Worm (Caenorhabditis elegans) whole organism, young adult: Measurements from ENCODE around the gene T24D5.2.

Experiments
- B0261.1 ChIP-seq: sonication (generic microtip); optimal IDR thresholded peaks from 2 replicates; lab custom pipeline; 2016; ENCODE audit warnings: mild to moderate bottlenecking, missing genetic modification characterization, moderate library complexity, missing compliant biosample characterization
- B0336.3 ChIP-seq: fragments of 200-800 bp; sonication (Bioruptor generic); IDR thresholded peaks from 2 replicates; pipeline ENCODE4 v1.3.6; 2022; ENCODE audit warnings: missing genetic modification characterization, missing compliant biosample characterization
- C06A6.2 ChIP-seq: fragments of 200-800 bp; sonication (Bioruptor generic); conservative IDR thresholded peaks from 2 replicates; pipeline ENCODE4 v1.3.6; 2022; ENCODE audit warnings: missing genetic modification characterization, missing compliant biosample characterization
- F10E7.11 ChIP-seq: sonication (generic microtip); optimal IDR thresholded peaks from 2 replicates; lab custom pipeline; 2017; ENCODE audit warnings: mild to moderate bottlenecking, missing genetic modification characterization, moderate library complexity, missing compliant biosample characterization
- F55B11.4 ChIP-seq: sonication (generic microtip); optimal IDR thresholded peaks from 2 replicates; lab custom pipeline; 2016; ENCODE audit warnings: missing compliant biosample characterization, missing genetic modification characterization, borderline replicate concordance; ENCODE audit not compliant: insufficient read depth
- K12H6.12 ChIP-seq: fragments of 200-800 bp; sonication (Bioruptor generic); optimal IDR thresholded peaks from 2 replicates; lab custom pipeline; 2018; ENCODE audit warnings: mild to moderate bottlenecking, missing genetic modification characterization, missing compliant biosample characterization
- T07F8.4 ChIP-seq: sonication (generic microtip); optimal IDR thresholded peaks from 2 replicates; lab custom pipeline; 2016; ENCODE audit warnings: mild to moderate bottlenecking, missing genetic modification characterization, moderate library complexity, missing compliant biosample characterization
- Y53G8AR.9 ChIP-seq: fragments of 200-800 bp; sonication (Bioruptor generic); conservative IDR thresholded peaks from 2 replicates; pipeline ENCODE4 v1.3.6; 2022; ENCODE audit warnings: missing genetic modification reagents, missing genetic modification characterization, missing compliant biosample characterization
- Y56A3A.18 ChIP-seq: fragments of 200-800 bp; sonication (Bioruptor generic); IDR thresholded peaks from 2 replicates; pipeline ENCODE4 v1.3.6; 2022; ENCODE audit warnings: missing genetic modification reagents, missing genetic modification characterization, missing compliant biosample characterization
- Y79H2A.3 ChIP-seq: fragments of 200-800 bp; sonication (Bioruptor generic); conservative IDR thresholded peaks from 2 replicates; pipeline ENCODE4 v1.3.6; 2022; ENCODE audit warnings: missing genetic modification reagents, missing genetic modification characterization, missing compliant biosample characterization
- Y95B8A.8 ChIP-seq: fragments of 200-800 bp; sonication (Bioruptor generic); IDR thresholded peaks from 2 replicates; pipeline ENCODE4 v1.3.6; 2022; ENCODE audit warnings: missing genetic modification reagents, missing genetic modification characterization, missing compliant biosample characterization
- ZK185.1 ChIP-seq: sonication (generic microtip); optimal IDR thresholded peaks from 2 replicates; lab custom pipeline; 2016; ENCODE audit warnings: mild to moderate bottlenecking, missing genetic modification characterization, missing compliant biosample characterization; ENCODE audit not compliant: poor library complexity, severe bottlenecking
- akir-1 ChIP-seq: fragments of 200-800 bp; sonication (Bioruptor generic); optimal IDR thresholded peaks from 2 replicates; lab custom pipeline; 2018; ENCODE audit warnings: mild to moderate bottlenecking, missing genetic modification characterization, moderate library complexity, missing compliant biosample characterization
- ama-1 ChIP-seq, 3 experiments: fragments of 150-350 bp in 1 of 3; sonication (generic microtip) in 2 of 3; optimal IDR thresholded peaks; 2 replicates each; lab custom pipeline; 2014 to 2018; ENCODE audit warnings: missing biosample characterization in 2 of 3, missing genetic modification characterization in 2 of 3, missing genetic modification reagents in 2 of 3
- aptf-2 ChIP-seq: fragments of 200-800 bp; sonication (Bioruptor generic); conservative IDR thresholded peaks from 2 replicates; pipeline ENCODE4 v1.3.6; 2022; ENCODE audit warnings: missing genetic modification reagents, missing genetic modification characterization, missing compliant biosample characterization
- atf-7 ChIP-seq: sonication (generic microtip); optimal IDR thresholded peaks from 2 replicates; lab custom pipeline; 2017; ENCODE audit warnings: mild to moderate bottlenecking, missing genetic modification characterization, missing compliant biosample characterization
- attf-5 ChIP-seq: fragments of 200-800 bp; sonication (Bioruptor generic); optimal IDR thresholded peaks from 2 replicates; lab custom pipeline; 2018; ENCODE audit warnings: mild to moderate bottlenecking, missing genetic modification characterization, missing compliant biosample characterization
- attf-6 ChIP-seq: fragments of 200-800 bp; sonication (Bioruptor generic); IDR thresholded peaks from 2 replicates; pipeline ENCODE4 v1.3.6; 2022; ENCODE audit warnings: missing genetic modification reagents, missing genetic modification characterization, missing compliant biosample characterization
- bed-2 ChIP-seq: fragments of 200-800 bp; sonication (Bioruptor generic); IDR thresholded peaks from 2 replicates; pipeline ENCODE4 v1.3.6; 2022; ENCODE audit warnings: missing genetic modification reagents, missing genetic modification characterization, missing compliant biosample characterization
- cebp-2 ChIP-seq: fragments of 200-800 bp; sonication (Bioruptor generic); IDR thresholded peaks from 2 replicates; pipeline ENCODE4 v1.3.6; 2022; ENCODE audit warnings: missing genetic modification characterization, missing compliant biosample characterization
- ceh-100 ChIP-seq: fragments of 200-800 bp; sonication (Bioruptor generic); IDR thresholded peaks from 2 replicates; pipeline ENCODE4 v1.3.6; 2022; ENCODE audit warnings: missing genetic modification reagents, missing genetic modification characterization, missing compliant biosample characterization
- ceh-40 ChIP-seq: fragments of 200-800 bp; sonication (Bioruptor generic); IDR thresholded peaks from 2 replicates; pipeline ENCODE4 v1.3.6; 2022; ENCODE audit warnings: missing genetic modification characterization, missing compliant biosample characterization
- chd-7 ChIP-seq: sonication (generic microtip); optimal IDR thresholded peaks from 2 replicates; lab custom pipeline; 2016; ENCODE audit warnings: mild to moderate bottlenecking, missing genetic modification characterization, moderate library complexity, missing compliant biosample characterization
- die-1 ChIP-seq: sonication (generic microtip); optimal IDR thresholded peaks from 2 replicates; lab custom pipeline; 2016; ENCODE audit warnings: missing genotype, mild to moderate bottlenecking, missing genetic modification characterization, missing compliant biosample characterization
- egl-18 ChIP-seq: fragments of 200-800 bp; sonication (Bioruptor generic); IDR thresholded peaks from 2 replicates; pipeline ENCODE4 v1.3.6; 2022; ENCODE audit warnings: missing genetic modification reagents, missing genetic modification characterization, missing compliant biosample characterization
- egl-44 ChIP-seq: fragments of 200-800 bp; sonication (Bioruptor generic); IDR thresholded peaks from 2 replicates; pipeline ENCODE4 v1.3.6; 2022; ENCODE audit warnings: missing genetic modification reagents, missing genetic modification characterization, missing compliant biosample characterization
- egrh-3 ChIP-seq: fragments of 200-800 bp; sonication (Bioruptor generic); IDR thresholded peaks from 2 replicates; pipeline ENCODE4 v1.3.6; 2022; ENCODE audit warnings: missing genetic modification reagents, missing genetic modification characterization, missing compliant biosample characterization
- ekl-4 ChIP-seq: fragments of 200-800 bp; sonication (Bioruptor generic); IDR thresholded peaks from 2 replicates; pipeline ENCODE4 v1.3.6; 2022; ENCODE audit warnings: missing genetic modification reagents, missing genetic modification characterization, missing compliant biosample characterization
- gei-17 ChIP-seq: fragments of 200-800 bp; sonication (Bioruptor generic); optimal IDR thresholded peaks from 2 replicates; lab custom pipeline; 2018; ENCODE audit warnings: mild to moderate bottlenecking, missing genetic modification characterization, missing compliant biosample characterization
- hlh-12 ChIP-seq: sonication (generic microtip); optimal IDR thresholded peaks from 2 replicates; lab custom pipeline; 2016; ENCODE audit warnings: missing genetic modification characterization, missing compliant biosample characterization
- hrde-1 ChIP-seq: sonication (generic microtip); optimal IDR thresholded peaks from 2 replicates; lab custom pipeline; 2016; ENCODE audit warnings: missing genetic modification characterization, mild to moderate bottlenecking, missing compliant biosample characterization, moderate library complexity, missing genotype, missing genetic modification reagents, borderline replicate concordance
- let-526 ChIP-seq: fragments of 200-800 bp; sonication (Bioruptor generic); IDR thresholded peaks from 2 replicates; pipeline ENCODE4 v1.3.6; 2022; ENCODE audit warnings: missing genetic modification reagents, missing genetic modification characterization, missing compliant biosample characterization
- lin-40 ChIP-seq: sonication (generic microtip); optimal IDR thresholded peaks from 2 replicates; lab custom pipeline; 2016; ENCODE audit warnings: missing genetic modification characterization, mild to moderate bottlenecking, missing compliant biosample characterization, missing genotype, missing genetic modification reagents
- lin-54 ChIP-seq: fragments of 200-800 bp; sonication (Bioruptor generic); optimal IDR thresholded peaks from 2 replicates; lab custom pipeline; 2018; ENCODE audit warnings: mild to moderate bottlenecking, missing genetic modification characterization, missing compliant biosample characterization
- lir-1 ChIP-seq: fragments of 200-800 bp; sonication (Bioruptor generic); conservative IDR thresholded peaks from 2 replicates; pipeline ENCODE4 v1.3.6; 2022; ENCODE audit warnings: missing genetic modification reagents, missing genetic modification characterization, missing compliant biosample characterization
- madf-10 ChIP-seq: sonication (generic microtip); optimal IDR thresholded peaks from 2 replicates; lab custom pipeline; 2016; ENCODE audit warnings: mild to moderate bottlenecking, missing genetic modification characterization, missing compliant biosample characterization
- mcd-1 ChIP-seq: fragments of 200-800 bp; sonication (Bioruptor generic); IDR thresholded peaks from 2 replicates; pipeline ENCODE4 v1.3.6; 2022; ENCODE audit warnings: missing genetic modification reagents, missing genetic modification characterization, missing compliant biosample characterization
- nhr-27 ChIP-seq: fragments of 200-800 bp; sonication (Bioruptor generic); optimal IDR thresholded peaks from 2 replicates; lab custom pipeline; 2018; ENCODE audit warnings: mild to moderate bottlenecking, missing genetic modification characterization, moderate library complexity, missing compliant biosample characterization
- nhr-80 ChIP-seq: sonication (generic microtip); optimal IDR thresholded peaks from 2 replicates; lab custom pipeline; 2016; ENCODE audit warnings: missing genetic modification characterization, missing compliant biosample characterization
- nhr-90 ChIP-seq: sonication (generic microtip); optimal IDR thresholded peaks from 2 replicates; lab custom pipeline; 2016; ENCODE audit warnings: missing genotype, mild to moderate bottlenecking, missing genetic modification characterization, missing compliant biosample characterization
- repo-1 ChIP-seq: sonication (generic microtip); optimal IDR thresholded peaks from 2 replicates; lab custom pipeline; 2017; ENCODE audit warnings: mild to moderate bottlenecking, missing genetic modification characterization, missing compliant biosample characterization
- sea-2 ChIP-seq: fragments of 200-800 bp; sonication (Bioruptor generic); IDR thresholded peaks from 2 replicates; pipeline ENCODE4 v1.3.6; 2022; ENCODE audit warnings: missing genetic modification characterization, missing compliant biosample characterization
- sptf-2 ChIP-seq: fragments of 200-800 bp; sonication (Bioruptor generic); optimal IDR thresholded peaks from 2 replicates; lab custom pipeline; 2018; ENCODE audit warnings: mild to moderate bottlenecking, missing genetic modification characterization, missing compliant biosample characterization
- tbp1 ChIP-seq: fragments of 200-800 bp; sonication (Bioruptor generic); optimal IDR thresholded peaks from 2 replicates; lab custom pipeline; 2018; ENCODE audit warnings: mild to moderate bottlenecking, missing genetic modification characterization, missing compliant biosample characterization
- unc-130 ChIP-seq: sonication (generic microtip); optimal IDR thresholded peaks from 2 replicates; lab custom pipeline; 2016; ENCODE audit warnings: missing genetic modification reagents, missing genetic modification characterization, missing compliant biosample characterization
- zfh-2 ChIP-seq: fragments of 200-800 bp; sonication (Bioruptor generic); conservative IDR thresholded peaks from 2 replicates; pipeline ENCODE4 v1.3.6; 2022; ENCODE audit warnings: missing genetic modification reagents, missing genetic modification characterization, missing compliant biosample characterization
- ztf-26 ChIP-seq: sonication (generic microtip); optimal IDR thresholded peaks from 2 replicates; lab custom pipeline; 2017; ENCODE audit warnings: missing genetic modification characterization, missing compliant biosample characterization
- ztf-28 ChIP-seq: fragments of 200-800 bp; sonication (Bioruptor generic); IDR thresholded peaks from 2 replicates; pipeline ENCODE4 v1.3.6; 2022; ENCODE audit warnings: missing genetic modification reagents, missing genetic modification characterization, missing compliant biosample characterization
- ztf-6 ChIP-seq: fragments of 200-800 bp; sonication (Bioruptor generic); IDR thresholded peaks from 2 replicates; pipeline ENCODE4 v1.3.6; 2022; ENCODE audit warnings: missing genetic modification reagents, missing genetic modification characterization, missing compliant biosample characterization

The T24D5.2 gene

ce11 chrX:12630556-12630955 lies 44.3 kb upstream of the T24D5.2 start:
- TF ChIP-seq bed-2 (GFP tag; lab: Robert Waterston, UW) = no peak
- TF ChIP-seq die-1 (tag; lab: Kevin White, UChicago) = no peak
- TF ChIP-seq lin-40 = peak; percentile 36
- peak; percentile 28 for TF ChIP-seq nhr-90
- no peak for TF ChIP-seq T07F8.4
- TF ChIP-seq cebp-2 (GFP tag; lab: Robert Waterston, UW) = no peak
- TF ChIP-seq gei-17 (GFP tag; lab: Kevin White, UChicago) = no peak
- TF ChIP-seq attf-5 = no peak
- TF ChIP-seq F10E7.11 (tag; lab: Kevin White, UChicago) = no peak
- no peak for TF ChIP-seq F55B11.4 (tag; lab: Kevin White, UChicago)
- no peak for TF ChIP-seq egl-18
- TF ChIP-seq sea-2 (GFP tag; lab: Robert Waterston, UW) = no peak
- no peak for TF ChIP-seq attf-6 (GFP tag; lab: Robert Waterston, UW)
- 0 out of 2 replicates have a peak, but pooled peaks have one; percentile 40 for TF ChIP-seq mcd-1 (GFP tag; lab: Robert Waterston, UW)
- no peak for TF ChIP-seq lin-54 (GFP tag; lab: Kevin White, UChicago)
- peak; percentile 38; the same call in 1 of the 2 replicates for TF ChIP-seq B0336.3 (GFP tag; lab: Robert Waterston, UW)
- TF ChIP-seq let-526 (GFP tag; lab: Robert Waterston, UW) = 0 out of 2 replicates have a peak, but pooled peaks have one; percentile 63
- TF ChIP-seq ama-1 (optimal IDR thresholded peaks at IDR 0.05; lab: Kevin White, UChicago) = no peak
- TF ChIP-seq ama-1 (GFP tag; optimal IDR thresholded peaks at IDR 0.05; lab: Kevin White, UChicago) = no peak
- TF ChIP-seq repo-1 = no peak
- no peak for TF ChIP-seq ekl-4 (GFP tag; lab: Robert Waterston, UW)
- TF ChIP-seq egl-44 (GFP tag; lab: Robert Waterston, UW) = 0 out of 2 replicates have a peak, but pooled peaks have one; percentile 24
- 0 out of 2 replicates have a peak, but pooled peaks have one; percentile 39 for TF ChIP-seq Y95B8A.8
- no peak for TF ChIP-seq madf-10
- no peak for TF ChIP-seq sptf-2 (GFP tag; lab: Kevin White, UChicago)
- TF ChIP-seq ztf-28 = no peak
- TF ChIP-seq Y56A3A.18 (GFP tag; lab: Robert Waterston, UW) = no peak
- no peak for TF ChIP-seq ztf-6 (GFP tag; lab: Robert Waterston, UW)
- no peak for TF ChIP-seq chd-7 (tag; lab: Kevin White, UChicago)
- TF ChIP-seq hrde-1 (tag; lab: Kevin White, UChicago) = no peak
- TF ChIP-seq nhr-27 = no peak
- no peak for TF ChIP-seq B0261.1 (tag; lab: Kevin White, UChicago)
- TF ChIP-seq K12H6.12 (tag; lab: Kevin White, UChicago) = no peak
- no peak for TF ChIP-seq ZK185.1 (tag; lab: Kevin White, UChicago)
- no peak for TF ChIP-seq egrh-3 (GFP tag; lab: Robert Waterston, UW)
- TF ChIP-seq akir-1 (GFP tag; lab: Kevin White, UChicago) = no peak
- TF ChIP-seq ceh-40 = 0 out of 2 replicates have a peak, but pooled peaks have one; percentile 16
- no peak for TF ChIP-seq Y79H2A.3 (GFP tag; lab: Robert Waterston, UW)
- TF ChIP-seq unc-130 (GFP tag; lab: Kevin White, UChicago) = no peak
- TF ChIP-seq atf-7 = peak; percentile 38
- TF ChIP-seq ceh-100 = no peak
- TF ChIP-seq nhr-80 = peak; percentile 95
- TF ChIP-seq hlh-12 (tag; lab: Kevin White, UChicago) = no peak
- 0 out of 2 replicates have a peak, but pooled peaks have one; percentile 29 for TF ChIP-seq C06A6.2
- TF ChIP-seq zfh-2 (GFP tag; lab: Robert Waterston, UW) = no peak; the same call in 1 of the 2 replicates
- no peak for TF ChIP-seq aptf-2
- TF ChIP-seq Y53G8AR.9 (GFP tag; lab: Robert Waterston, UW) = no peak
- no peak for TF ChIP-seq lir-1 (GFP tag; lab: Robert Waterston, UW)
- peak; percentile 20 for TF ChIP-seq tbp1 (GFP tag; lab: Kevin White, UChicago)
- peak; percentile 62 for TF ChIP-seq ztf-26 (tag; lab: Kevin White, UChicago)
